Fruit fly (Drosophila melanogaster) whole organism, embryonic: ENCODE data around the gene inaE.

Experiments used
- CG10267 ChIP-seq: fragments of 200-800 bp; sonication (Bioruptor generic); optimal IDR thresholded peaks from 2 replicates; lab custom pipeline; 2018; ENCODE audit warnings: missing biosample characterization, mild to moderate bottlenecking, missing genetic modification characterization, moderate library complexity
- CG10274 ChIP-seq: fragments of 200-800 bp; sonication (Bioruptor generic); optimal IDR thresholded peaks from 3 replicates; lab custom pipeline; 2017; ENCODE audit warnings: missing biosample characterization, mild to moderate bottlenecking, missing genetic modification characterization
- CG10431 ChIP-seq: fragments of 200-800 bp; sonication (Bioruptor generic); optimal IDR thresholded peaks from 3 replicates; lab custom pipeline; 2018; ENCODE audit warnings: missing biosample characterization, mild to moderate bottlenecking, missing genetic modification characterization
- CG11247 ChIP-seq: fragments of 200-800 bp; sonication (Bioruptor generic); IDR thresholded peaks from 2 replicates; pipeline ENCODE4 v1.3.6; 2022; ENCODE audit warnings: missing biosample characterization, missing genetic modification characterization
- CG11456 ChIP-seq: fragments of 200-800 bp; sonication (Bioruptor generic); IDR thresholded peaks from 3 replicates; pipeline ENCODE4 v1.3.6; 2022; ENCODE audit warnings: missing biosample characterization, missing genetic modification characterization
- CG11504 ChIP-seq: fragments of 200-800 bp; sonication (Bioruptor generic); optimal IDR thresholded peaks from 3 replicates; lab custom pipeline; 2019; ENCODE audit warnings: missing biosample characterization, mild to moderate bottlenecking, missing genetic modification characterization, moderate library complexity
- CG11695 ChIP-seq: fragments of 200-800 bp; sonication (Bioruptor generic); IDR thresholded peaks from 3 replicates; pipeline ENCODE4 v1.3.6; 2022; ENCODE audit warnings: missing biosample characterization, missing genetic modification characterization
- CG11723 ChIP-seq: fragments of 200-800 bp; sonication (Bioruptor generic); optimal IDR thresholded peaks from 2 replicates; lab custom pipeline; 2017; ENCODE audit warnings: missing biosample characterization, mild to moderate bottlenecking, missing genetic modification characterization
- CG12155 ChIP-seq: fragments of 200-800 bp; sonication (Bioruptor generic); optimal IDR thresholded peaks from 3 replicates; lab custom pipeline; 2016; ENCODE audit warnings: missing biosample characterization, missing genetic modification characterization
- CG13287 ChIP-seq: fragments of 200-800 bp; sonication (Bioruptor generic); IDR thresholded peaks from 2 replicates; pipeline ENCODE4 v1.3.6; 2022; ENCODE audit warnings: missing biosample characterization, missing genetic modification characterization; ENCODE audit not compliant: partially characterized antibody
- CG14014 ChIP-seq: fragments of 200-800 bp; sonication (Bioruptor generic); IDR thresholded peaks from 2 replicates; pipeline ENCODE4 v1.3.6; 2022; ENCODE audit warnings: missing biosample characterization, missing genetic modification characterization
- CG15011 ChIP-seq: fragments of 200-800 bp; sonication (Bioruptor generic); optimal IDR thresholded peaks from 3 replicates; lab custom pipeline; 2018; ENCODE audit warnings: missing biosample characterization, mild to moderate bottlenecking, missing genetic modification characterization
- CG1529 ChIP-seq: fragments of 200-800 bp; sonication (Bioruptor generic); optimal IDR thresholded peaks from 3 replicates; lab custom pipeline; 2018; ENCODE audit warnings: missing biosample characterization, missing genetic modification characterization
- CG1647 ChIP-seq: fragments of 200-800 bp; sonication (Bioruptor generic); optimal IDR thresholded peaks from 3 replicates; lab custom pipeline; 2016; ENCODE audit warnings: missing biosample characterization, missing genetic modification characterization
- CG17385 ChIP-seq: fragments of 200-800 bp; sonication (Bioruptor generic); optimal IDR thresholded peaks from 3 replicates; lab custom pipeline; 2018; ENCODE audit warnings: missing biosample characterization, mild to moderate bottlenecking, missing genetic modification characterization
- CG2120 ChIP-seq: fragments of 200-800 bp; sonication (Bioruptor generic); optimal IDR thresholded peaks from 3 replicates; lab custom pipeline; 2016; ENCODE audit warnings: missing biosample characterization, missing genetic modification characterization
- CG2129 ChIP-seq: fragments of 200-800 bp; sonication (Bioruptor generic); IDR thresholded peaks from 2 replicates; pipeline ENCODE4 v1.3.6; 2022; ENCODE audit warnings: missing biosample characterization, missing genetic modification characterization; ENCODE audit not compliant: partially characterized antibody
- CG2678 ChIP-seq: fragments of 200-800 bp; sonication (Bioruptor generic); optimal IDR thresholded peaks from 3 replicates; lab custom pipeline; 2019; ENCODE audit warnings: missing biosample characterization, mild to moderate bottlenecking, missing genetic modification characterization, moderate library complexity
- CG30403 ChIP-seq: fragments of 200-800 bp; sonication (Bioruptor generic); optimal IDR thresholded peaks from 3 replicates; lab custom pipeline; 2016; ENCODE audit warnings: missing biosample characterization, missing genetic modification characterization
- CG33213 ChIP-seq: fragments of 200-800 bp; sonication (Bioruptor generic); optimal IDR thresholded peaks from 3 replicates; lab custom pipeline; 2016; ENCODE audit warnings: missing biosample characterization, missing genetic modification characterization
- CG3847 ChIP-seq: fragments of 200-800 bp; sonication (Bioruptor generic); IDR thresholded peaks from 2 replicates; pipeline ENCODE4 v1.3.6; 2022; ENCODE audit warnings: missing biosample characterization, missing genetic modification characterization
- CG3995 ChIP-seq: fragments of 200-800 bp; sonication (Bioruptor generic); optimal IDR thresholded peaks from 3 replicates; lab custom pipeline; 2016; ENCODE audit warnings: missing biosample characterization, missing genetic modification characterization
- CG4282 ChIP-seq: fragments of 200-800 bp; sonication (Bioruptor generic); optimal IDR thresholded peaks from 2 replicates; lab custom pipeline; 2016; ENCODE audit warnings: missing biosample characterization, missing genetic modification characterization
- CG4328 ChIP-seq: fragments of 200-800 bp; sonication (Bioruptor generic); optimal IDR thresholded peaks from 3 replicates; lab custom pipeline; 2017; ENCODE audit warnings: missing biosample characterization, missing genetic modification reagents, missing genetic modification characterization
- CG5245 ChIP-seq: fragments of 200-800 bp; sonication (Bioruptor generic); optimal IDR thresholded peaks from 3 replicates; lab custom pipeline; 2016; ENCODE audit warnings: missing biosample characterization, missing genetic modification characterization
- CG6175 ChIP-seq: fragments of 200-800 bp; sonication (Bioruptor generic); IDR thresholded peaks from 3 replicates; pipeline ENCODE4 v1.3.6; 2022; ENCODE audit warnings: missing biosample characterization, missing genetic modification characterization
- CG7556 ChIP-seq: fragments of 200-800 bp; sonication (Bioruptor generic); optimal IDR thresholded peaks from 2 replicates; lab custom pipeline; 2017; ENCODE audit warnings: missing biosample characterization, mild to moderate bottlenecking, missing genetic modification characterization
- CG9215 ChIP-seq: fragments of 200-800 bp; sonication (Bioruptor generic); IDR thresholded peaks from 2 replicates; pipeline ENCODE4 v1.3.6; 2022; ENCODE audit warnings: missing biosample characterization, missing genetic modification characterization
- Drgx ChIP-seq: fragments of 200-800 bp; sonication (Bioruptor generic); IDR thresholded peaks from 2 replicates; pipeline ENCODE4 v1.3.6; 2022; ENCODE audit warnings: missing biosample characterization, missing genetic modification characterization
- Hand ChIP-seq: fragments of 200-800 bp; sonication (Bioruptor generic); optimal IDR thresholded peaks from 2 replicates; lab custom pipeline; 2017; ENCODE audit warnings: mild to moderate bottlenecking, missing biosample characterization, missing genetic modification reagents, missing genetic modification characterization
- HmgD ChIP-seq: fragments of 200-800 bp; sonication (Bioruptor generic); optimal IDR thresholded peaks from 3 replicates; lab custom pipeline; 2016; ENCODE audit warnings: missing biosample characterization, missing genetic modification characterization
- Mad ChIP-seq: fragments of 200-800 bp; sonication (Bioruptor generic); optimal IDR thresholded peaks from 2 replicates; lab custom pipeline; 2016; ENCODE audit warnings: missing biosample characterization, missing genetic modification characterization
- br ChIP-seq: fragments of >200 bp; optimal IDR thresholded peaks from 2 replicates; lab custom pipeline; 2017
- ci ChIP-seq: fragments of 200-800 bp; sonication (Bioruptor generic); IDR thresholded peaks from 3 replicates; pipeline ENCODE4 v1.3.6; 2022; ENCODE audit warnings: missing biosample characterization, missing genetic modification characterization
- crp ChIP-seq, 2 experiments: fragments of 200-800 bp; sonication (Bioruptor generic); optimal IDR thresholded peaks; 2 replicates in 1 of 2; 3 replicates in 1 of 2; lab custom pipeline; 2017; ENCODE audit warnings: missing biosample characterization in 2 of 2, missing genetic modification characterization in 2 of 2, mild to moderate bottlenecking in 1 of 2, moderate library complexity in 1 of 2
- dati ChIP-seq: fragments of 200-800 bp; sonication (Bioruptor generic); IDR thresholded peaks from 2 replicates; pipeline ENCODE4 v1.3.6; 2022; ENCODE audit warnings: missing biosample characterization, missing genetic modification characterization
- dimm ChIP-seq: fragments of 200-800 bp; sonication (Bioruptor generic); IDR thresholded peaks from 2 replicates; pipeline ENCODE4 v1.3.6; 2022; ENCODE audit warnings: missing biosample characterization, missing genetic modification characterization
- fu2 ChIP-seq: fragments of 200-800 bp; sonication (Bioruptor generic); optimal IDR thresholded peaks from 2 replicates; lab custom pipeline; 2016; ENCODE audit warnings: missing biosample characterization, missing genetic modification characterization
- gcm ChIP-seq: fragments of 200-800 bp; sonication (Bioruptor generic); optimal IDR thresholded peaks from 2 replicates; lab custom pipeline; 2019; ENCODE audit warnings: missing biosample characterization, mild to moderate bottlenecking, missing genetic modification characterization, moderate library complexity
- gcm2 ChIP-seq: fragments of 200-800 bp; sonication (Bioruptor generic); optimal IDR thresholded peaks from 2 replicates; lab custom pipeline; 2016; ENCODE audit warnings: missing biosample characterization, missing genetic modification characterization
- hb ChIP-seq: fragments of 200-800 bp; sonication (Bioruptor generic); IDR thresholded peaks from 3 replicates; pipeline ENCODE4 v1.3.6; 2022; ENCODE audit warnings: missing biosample characterization, missing genetic modification characterization; ENCODE audit not compliant: partially characterized antibody
- klu ChIP-seq: fragments of 200-800 bp; sonication (Bioruptor generic); IDR thresholded peaks from 2 replicates; pipeline ENCODE4 v1.3.6; 2022; ENCODE audit warnings: missing biosample characterization, missing genetic modification characterization
- lola ChIP-seq, 3 experiments: fragments of >200 bp in 2 of 3; fragments of 200-800 bp in 1 of 3; sonication (Bioruptor generic) in 1 of 3; optimal IDR thresholded peaks; 2 replicates each; lab custom pipeline; 2017 to 2019; ENCODE audit warnings: missing biosample characterization in 3 of 3, missing genetic modification characterization in 3 of 3, mild to moderate bottlenecking in 1 of 3, moderate library complexity in 1 of 3
- nerfin-2 ChIP-seq: fragments of 200-800 bp; sonication (Bioruptor generic); IDR thresholded peaks from 2 replicates; pipeline ENCODE4 v1.3.6; 2022; ENCODE audit warnings: missing biosample characterization, missing genetic modification characterization; ENCODE audit not compliant: partially characterized antibody
- nom ChIP-seq: fragments of 200-800 bp; sonication (Bioruptor generic); optimal IDR thresholded peaks from 2 replicates; lab custom pipeline; 2017; ENCODE audit warnings: missing biosample characterization, missing genetic modification characterization, mild to moderate bottlenecking, moderate library complexity, missing genetic modification reagents
- odd ChIP-seq: fragments of 200-800 bp; sonication (Bioruptor generic); optimal IDR thresholded peaks from 2 replicates; lab custom pipeline; 2017; ENCODE audit warnings: missing biosample characterization, mild to moderate bottlenecking, missing genetic modification characterization
- pzg ChIP-seq: fragments of 200-800 bp; sonication (Bioruptor generic); optimal IDR thresholded peaks from 3 replicates; lab custom pipeline; 2018; ENCODE audit warnings: missing biosample characterization, mild to moderate bottlenecking, missing genetic modification characterization, moderate library complexity
- schlank ChIP-seq: fragments of 200-800 bp; sonication (Bioruptor generic); optimal IDR thresholded peaks from 2 replicates; lab custom pipeline; 2018; ENCODE audit warnings: missing biosample characterization, mild to moderate bottlenecking, missing genetic modification characterization
- sug ChIP-seq: fragments of 200-800 bp; optimal IDR thresholded peaks from 2 replicates; lab custom pipeline; 2019; ENCODE audit warnings: missing biosample characterization, mild to moderate bottlenecking, missing genetic modification characterization, moderate library complexity
- usp ChIP-seq: fragments of >200 bp; optimal IDR thresholded peaks from 2 replicates; lab custom pipeline; 2017; ENCODE audit warnings: missing biosample characterization, missing genetic modification characterization

Gene inaE

DNA sequence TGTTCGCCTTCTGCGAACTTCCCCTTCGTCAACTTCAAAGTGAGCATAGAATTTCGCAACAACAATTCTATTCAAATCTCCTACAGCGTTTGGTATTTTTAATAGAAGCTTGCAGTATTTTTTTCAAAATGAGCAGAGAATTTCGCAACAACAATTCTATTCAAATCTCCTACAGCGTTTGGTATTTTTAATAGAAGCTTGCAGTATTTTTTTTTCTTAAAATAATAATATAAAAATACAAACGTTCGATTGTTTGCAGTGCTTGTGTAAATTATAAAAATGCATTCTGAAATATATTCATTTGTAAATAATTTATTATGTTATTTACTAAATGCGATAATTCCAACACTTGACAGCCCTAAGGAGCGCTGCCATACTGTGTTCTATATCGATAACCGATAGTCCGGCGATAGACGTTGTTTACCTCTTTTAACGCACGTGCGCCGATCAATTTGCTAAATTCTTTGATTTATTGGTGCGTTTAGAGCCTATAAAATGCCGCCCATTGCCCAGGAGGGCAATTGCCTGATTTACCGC, 26.7 kb upstream of the inaE start, which contains the start of the genes CG32625 and Rtc1 (continued):
- TF ChIP-seq CG2129 (GFP tag; lab: Robert Waterston, UW), result 0 out of 2 replicates have a peak, but pooled peaks have one; percentile 20
- TF ChIP-seq sug (tag; lab: Kevin White, UChicago), result peak; percentile 59
- TF ChIP-seq CG3995 (GFP tag; lab: Kevin White, UChicago), result no peak
- TF ChIP-seq ci (GFP tag; lab: Robert Waterston, UW), result peak; percentile 73; the same call in 2 of the 3 replicates
- no peak for TF ChIP-seq CG11723 (GFP tag; lab: Kevin White, UChicago)
- TF ChIP-seq CG6175 (GFP tag; lab: Robert Waterston, UW), result no peak
- TF ChIP-seq CG9215 (GFP tag; lab: Robert Waterston, UW), result no peak
- TF ChIP-seq CG11247, result no peak
- peak; percentile 29 for TF ChIP-seq CG17385
- TF ChIP-seq klu, result no peak
- TF ChIP-seq nerfin-2, result peak; percentile 52; the same call in 1 of the 2 replicates
- TF ChIP-seq HmgD (GFP tag; lab: Kevin White, UChicago), result no peak
- peak; percentile 66 for TF ChIP-seq CG10267 (tag; lab: Kevin White, UChicago)
- TF ChIP-seq CG5245, result no peak
- TF ChIP-seq gcm, result peak; percentile 35
- peak; percentile 73 for TF ChIP-seq CG13287
- no peak for TF ChIP-seq Mad (GFP tag; lab: Kevin White, UChicago)
- TF ChIP-seq CG2120, result peak; percentile 42
- TF ChIP-seq usp (GFP tag; lab: Kevin White, UChicago), result no peak
- TF ChIP-seq CG4282 (GFP tag; lab: Kevin White, UChicago), result no peak
- peak in 1 of 3 experiments; percentile 17 for TF ChIP-seq lola (GFP tag; optimal IDR thresholded peaks at IDR 0.05; lab: Kevin White, UChicago)
- peak; percentile 8 for TF ChIP-seq odd (GFP tag; lab: Kevin White, UChicago)
- TF ChIP-seq gcm2 (GFP tag; lab: Kevin White, UChicago), result no peak
- no peak for TF ChIP-seq fu2 (GFP tag; lab: Kevin White, UChicago)
- no peak for TF ChIP-seq schlank
- TF ChIP-seq CG11695 (GFP tag; lab: Robert Waterston, UW), result no peak
- TF ChIP-seq Drgx (GFP tag; lab: Robert Waterston, UW), result no peak
- TF ChIP-seq dati (GFP tag; lab: Robert Waterston, UW), result no peak
- TF ChIP-seq CG11456, result peak; percentile 68; the same call in 1 of the 3 replicates
- no peak for TF ChIP-seq CG33213 (GFP tag; lab: Kevin White, UChicago)
- no peak for TF ChIP-seq dimm (GFP tag; lab: Robert Waterston, UW)
- peak; percentile 19 for TF ChIP-seq Hand (GFP tag; lab: Kevin White, UChicago)
- TF ChIP-seq CG10431, result peak; percentile 49
- TF ChIP-seq CG10274 (GFP tag; lab: Kevin White, UChicago), result peak; percentile 8
- TF ChIP-seq crp (GFP tag; optimal IDR thresholded peaks at IDR 0.05; lab: Kevin White, UChicago), result no peak
- TF ChIP-seq pzg, result peak; percentile 53
- TF ChIP-seq br (lab: Kevin White, UChicago), result no peak
- no peak for TF ChIP-seq CG1647 (GFP tag; lab: Kevin White, UChicago)
- TF ChIP-seq CG14014 (GFP tag; lab: Robert Waterston, UW), result peak; percentile 36; the same call in 1 of the 2 replicates
- peak; percentile 62 for TF ChIP-seq CG2678 (tag; lab: Kevin White, UChicago)
- TF ChIP-seq CG11504 (tag; lab: Kevin White, UChicago), result peak; percentile 60
- TF ChIP-seq CG12155 (GFP tag; lab: Kevin White, UChicago), result peak; percentile 20
- peak; percentile 41 for TF ChIP-seq CG7556 (GFP tag; lab: Kevin White, UChicago)
- no peak for TF ChIP-seq CG1529 (GFP tag; lab: Kevin White, UChicago)
- TF ChIP-seq CG15011 (GFP tag; lab: Kevin White, UChicago), result no peak
- TF ChIP-seq CG30403, result peak; percentile 64
- TF ChIP-seq CG4328 (GFP tag; lab: Kevin White, UChicago), result peak; percentile 5
- no peak for TF ChIP-seq hb
- no peak for TF ChIP-seq nom (GFP tag; lab: Kevin White, UChicago)
- peak; percentile 70 for TF ChIP-seq CG3847
